Worm (Caenorhabditis elegans) whole organism, midembryonic: ENCODE results near the gene spp-12.

Experiments
- T22C8.4 ChIP-seq: fragments of 200-800 bp; sonication (Bioruptor generic); IDR thresholded peaks from 2 replicates; pipeline ENCODE4 v1.3.6; 2022; ENCODE audit warnings: missing genetic modification characterization, missing compliant biosample characterization
- cog-1 ChIP-seq: sonication (generic microtip); optimal IDR thresholded peaks from 2 replicates; lab custom pipeline; 2016; ENCODE audit warnings: missing genetic modification characterization, missing compliant biosample characterization
- flt-1 ChIP-seq: fragments of 200-800 bp; sonication (Bioruptor generic); IDR thresholded peaks from 2 replicates; pipeline ENCODE4 v1.3.6; 2022; ENCODE audit warnings: missing genetic modification characterization, missing compliant biosample characterization
- klf-2 ChIP-seq: fragments of 200-800 bp; sonication (Bioruptor generic); conservative IDR thresholded peaks from 2 replicates; pipeline ENCODE4 v1.3.6; 2022; ENCODE audit warnings: missing genetic modification reagents, missing genetic modification characterization, missing compliant biosample characterization
- med-1 ChIP-seq: sonication (generic microtip); optimal IDR thresholded peaks from 2 replicates; lab custom pipeline; 2017; ENCODE audit warnings: missing genetic modification characterization, mild to moderate bottlenecking, missing compliant biosample characterization, antibody characterized with exemption, missing genetic modification reagents; ENCODE audit not compliant: insufficient read depth
- ref-1 ChIP-seq: fragments of 200-800 bp; sonication (Bioruptor generic); conservative IDR thresholded peaks from 2 replicates; pipeline ENCODE4 v1.3.6; 2022; ENCODE audit warnings: missing genetic modification reagents, missing genetic modification characterization, missing compliant biosample characterization
- ztf-23 ChIP-seq: fragments of 200-800 bp; sonication (Bioruptor generic); IDR thresholded peaks from 2 replicates; pipeline ENCODE4 v1.3.6; 2022; ENCODE audit warnings: missing genetic modification reagents, missing genetic modification characterization, missing compliant biosample characterization

- TF ChIP-seq flt-1 (no peak), T22C8.4 (GFP tag; lab: Robert Waterston, UW) (no peak), klf-2 (no peak), med-1 (GFP tag; lab: Kevin White, UChicago) (no peak), ref-1 (GFP tag; lab: Robert Waterston, UW) (no peak), ztf-23 (GFP tag; lab: Robert Waterston, UW) (no peak), cog-1 (no peak)
Measured at ce11 chrV:13876529-13876928, 13.1 kb upstream of the spp-12 start, which contains the start of gene T22G5.1.
